Worm (Caenorhabditis elegans): ENCODE measurements around the gene ceh-30.
A peak's percentile ranks its signal among the peaks of the same experiment; 100 is the strongest.

Gene ceh-30

ce11 chrX:3106137-3106536 is 42.8 kb downstream of the ceh-30 start, which contains the start of gene K10B3.5 (continued):
- TF ChIP-seq skn-1 (tag; optimal IDR thresholded peaks at IDR 0.05), result peak; percentile 48
- TF ChIP-seq jun-1 (tag; optimal IDR thresholded peaks at IDR 0.05), result peak; percentile 25
- TF ChIP-seq mdl-1 (tag; optimal IDR thresholded peaks at IDR 0.05), result peak in 1 of 2 experiments; percentile 58
- no peak for TF ChIP-seq egl-27 (tag; optimal IDR thresholded peaks at IDR 0.05)
- TF ChIP-seq dsc-1 (tag; optimal IDR thresholded peaks at IDR 0.05), result peak; percentile 55
- TF ChIP-seq dpl-1 (GFP tag; optimal IDR thresholded peaks at IDR 0.05), result peak; percentile 78 to 88 (median 82)
- TF ChIP-seq xbp-1 (tag; optimal IDR thresholded peaks at IDR 0.05), result peak; percentile 56
- TF ChIP-seq pax-3 (tag; optimal IDR thresholded peaks at IDR 0.05), result no peak
- peak; percentile 1 for TF ChIP-seq mef-2 (tag; optimal IDR thresholded peaks at IDR 0.05)
- TF ChIP-seq vab-15 (tag; optimal IDR thresholded peaks at IDR 0.05), result no peak
- no peak for TF ChIP-seq grh-1 (GFP tag; IDR thresholded peaks at IDR 0.05)
- no peak for TF ChIP-seq nhr-76 (tag; optimal IDR thresholded peaks at IDR 0.05)
- TF ChIP-seq hlh-17 (GFP tag; optimal IDR thresholded peaks at IDR 0.05; ENCODE audit: borderline replicate concordance), result no peak
- TF ChIP-seq swsn-7 (tag; optimal IDR thresholded peaks at IDR 0.05), result peak; percentile 65
- no peak for TF ChIP-seq aly-2 (tag; optimal IDR thresholded peaks at IDR 0.05)
- peak in 1 of 6 experiments; percentile 28 for TF ChIP-seq elt-3 (tag; optimal IDR thresholded peaks at IDR 0.05)
- TF ChIP-seq nhr-28 (tag; optimal IDR thresholded peaks at IDR 0.05), result no peak
- TF ChIP-seq pag-3 (tag; optimal IDR thresholded peaks at IDR 0.05; ENCODE audit: borderline replicate concordance, insufficient read depth), result peak; percentile 60
- no peak for TF ChIP-seq sptf-1 (tag; optimal IDR thresholded peaks at IDR 0.05)
- no peak for TF ChIP-seq ets-5 (GFP tag; IDR thresholded peaks at IDR 0.05)
- TF ChIP-seq sup-37 (GFP tag; optimal IDR thresholded peaks at IDR 0.05), result no peak
- TF ChIP-seq ceh-88 (GFP tag; IDR thresholded peaks at IDR 0.05), result no peak
- TF ChIP-seq nhr-12 (tag; optimal IDR thresholded peaks at IDR 0.05), result no peak
- TF ChIP-seq ceh-63 (GFP tag; optimal IDR thresholded peaks at IDR 0.05), result no peak
- peak; percentile 29 for TF ChIP-seq ama-1 (optimal IDR thresholded peaks at IDR 0.05)
- peak; percentile 5 for TF ChIP-seq egl-13 (tag; optimal IDR thresholded peaks at IDR 0.05)
- TF ChIP-seq sox-4 (tag; optimal IDR thresholded peaks at IDR 0.05), result no peak
- TF ChIP-seq nhr-85 (tag), result peak; percentile 85
- TF ChIP-seq tlp-1 (tag; optimal IDR thresholded peaks at IDR 0.05), result no peak
- TF ChIP-seq ces-1 (GFP tag; optimal IDR thresholded peaks at IDR 0.05), result no peak
- no peak for TF ChIP-seq zag-1 (tag; optimal IDR thresholded peaks at IDR 0.05)
- TF ChIP-seq nhr-237 (tag; optimal IDR thresholded peaks at IDR 0.05), result no peak
- peak; percentile 82 for TF ChIP-seq blmp-1 (tag; optimal IDR thresholded peaks at IDR 0.05)
- no peak for TF ChIP-seq ceh-8 (GFP tag; optimal IDR thresholded peaks at IDR 0.05)

ce11 chrX:3108603-3109002 is 45.2 kb downstream of the ceh-30 start:
- TF ChIP-seq snu-23 (GFP tag; optimal IDR thresholded peaks at IDR 0.05) (peak; percentile 38), tbx-2 (tag; optimal IDR thresholded peaks at IDR 0.05) (peak; percentile 33), aha-1 (tag; optimal IDR thresholded peaks at IDR 0.05) (no peak), ceh-88 (GFP tag; IDR thresholded peaks at IDR 0.05) (no peak), skn-1 (tag; optimal IDR thresholded peaks at IDR 0.05) (no peak), nhr-71 (tag; optimal IDR thresholded peaks at IDR 0.05) (peak; percentile 81), efl-1 (optimal IDR thresholded peaks at IDR 0.05) (no peak), efl-1 (GFP tag; optimal IDR thresholded peaks at IDR 0.05 in 1 of 2) (peak in 1 of 2 experiments; percentile 88), ztf-4 (tag; optimal IDR thresholded peaks at IDR 0.05) (peak; percentile 44), lsy-2 (tag; optimal IDR thresholded peaks at IDR 0.05) (peak; percentile 33 to 59), nhr-47 (tag; optimal IDR thresholded peaks at IDR 0.05) (peak; percentile 32), rnt-1 (tag; optimal IDR thresholded peaks at IDR 0.05) (peak; percentile 84), C16A3.4 (tag; optimal IDR thresholded peaks at IDR 0.05) (no peak), unc-98 (GFP tag; IDR thresholded peaks at IDR 0.05) (peak; percentile 17; the same call in 1 of the 2 replicates), lin-14 (GFP tag; optimal IDR thresholded peaks at IDR 0.05) (peak; percentile 81), nhr-19 (GFP tag; conservative IDR thresholded peaks at IDR 0.05) (peak; percentile 76), swsn-7 (tag; optimal IDR thresholded peaks at IDR 0.05) (peak; percentile 5), ets-5 (GFP tag; IDR thresholded peaks at IDR 0.05) (no peak), lin-35 (GFP tag; optimal IDR thresholded peaks at IDR 0.05) (peak; percentile 7 to 16), unc-130 (tag; optimal IDR thresholded peaks at IDR 0.05) (peak; percentile 89), lin-39 (tag; optimal IDR thresholded peaks at IDR 0.05) (no peak), lir-3 (tag; optimal IDR thresholded peaks at IDR 0.05; ENCODE audit: poor library complexity) (peak; percentile 55), fkh-8 (tag; optimal IDR thresholded peaks at IDR 0.05) (no peak), nhr-11 (tag; optimal IDR thresholded peaks at IDR 0.05) (no peak), mdl-1 (tag; optimal IDR thresholded peaks at IDR 0.05) (peak in 1 of 2 experiments; percentile 79)
